2 fruit fly cellular contexts compared by ENCODE assay signal in genomic region chr3R:8660661-8661060, dm6.
TF ChIP-seq lines count a peak whose summit lies in the region.

TSS of gene bel (minus strand) at chr3R:8660761.

- no peak for TF ChIP-seq CTCF in whole organism, embryonic (GFP tag; optimal IDR thresholded peaks at IDR 0.05; lab: Kevin White, UChicago)

TF ChIP-seq in whole organism, adult, 20 proteins besides CTCF, POLR2A, EP300 and RAD21:
- TF ChIP-seq kay (GFP tag; lab: Kevin White, UChicago; ENCODE audit: borderline replicate concordance) (peak; percentile 61), CG14711 (tag; optimal IDR thresholded peaks at IDR 0.05; lab: Kevin White, UChicago) (no peak)

TF ChIP-seq in whole organism, embryonic, 481 proteins besides CTCF, POLR2A, EP300 and RAD21:
- 0 out of 3 replicates have a peak, but pooled peaks have one; percentile 1 for TF ChIP-seq tgo (GFP tag; IDR thresholded peaks at IDR 0.05; lab: Robert Waterston, UW)
- no peak for TF ChIP-seq fru (optimal IDR thresholded peaks at IDR 0.05; lab: Kevin White, UChicago)

Comparison
In these comparisons a context has a peak if more than half of its experiments do, and no peak if none do; other contexts are left out.
1. Of the 1 proteins assayed by ChIP-seq in both whole organism, embryonic and whole organism, adult: peak only in whole organism, embryonic: none; only in whole organism, adult: kay; in both: none; in neither: 0.